Fruit fly (Drosophila melanogaster) whole organism, embryonic: ENCODE results near the gene CG32052.
A peak's percentile ranks its signal among the peaks of the same experiment; 100 is the strongest.

Source experiments
- CG11247 ChIP-seq: fragments of 200-800 bp; sonication (Bioruptor generic); IDR thresholded peaks from 2 replicates; pipeline ENCODE4 v1.3.6; 2022; ENCODE audit warnings: missing biosample characterization, missing genetic modification characterization
- CG11456 ChIP-seq: fragments of 200-800 bp; sonication (Bioruptor generic); IDR thresholded peaks from 3 replicates; pipeline ENCODE4 v1.3.6; 2022; ENCODE audit warnings: missing biosample characterization, missing genetic modification characterization
- CG11504 ChIP-seq: fragments of 200-800 bp; sonication (Bioruptor generic); optimal IDR thresholded peaks from 3 replicates; lab custom pipeline; 2019; ENCODE audit warnings: missing biosample characterization, mild to moderate bottlenecking, missing genetic modification characterization, moderate library complexity
- CG11723 ChIP-seq: fragments of 200-800 bp; sonication (Bioruptor generic); optimal IDR thresholded peaks from 2 replicates; lab custom pipeline; 2017; ENCODE audit warnings: missing biosample characterization, mild to moderate bottlenecking, missing genetic modification characterization
- CG14860 ChIP-seq: fragments of 200-800 bp; sonication (Bioruptor generic); IDR thresholded peaks from 3 replicates; pipeline ENCODE4 v1.3.6; 2022; ENCODE audit warnings: missing biosample characterization, missing genetic modification characterization; ENCODE audit not compliant: partially characterized antibody
- CG18262 ChIP-seq: fragments of 200-800 bp; optimal IDR thresholded peaks from 3 replicates; lab custom pipeline; 2019; ENCODE audit warnings: missing biosample characterization, mild to moderate bottlenecking, missing genetic modification characterization, moderate library complexity
- CG1832 ChIP-seq: fragments of 200-800 bp; sonication (Bioruptor generic); optimal IDR thresholded peaks from 2 replicates; lab custom pipeline; 2017; ENCODE audit warnings: missing biosample characterization, mild to moderate bottlenecking, missing genetic modification characterization, inconsistent platforms
- CG2678 ChIP-seq: fragments of 200-800 bp; sonication (Bioruptor generic); optimal IDR thresholded peaks from 3 replicates; lab custom pipeline; 2019; ENCODE audit warnings: missing biosample characterization, mild to moderate bottlenecking, missing genetic modification characterization, moderate library complexity
- CG4820 ChIP-seq: fragments of 200-800 bp; sonication (Bioruptor generic); optimal IDR thresholded peaks from 3 replicates; lab custom pipeline; 2016; ENCODE audit warnings: missing biosample characterization, missing genetic modification characterization
- CG6175 ChIP-seq: fragments of 200-800 bp; sonication (Bioruptor generic); IDR thresholded peaks from 3 replicates; pipeline ENCODE4 v1.3.6; 2022; ENCODE audit warnings: missing biosample characterization, missing genetic modification characterization
- CG6791 ChIP-seq: fragments of 200-800 bp; sonication (Bioruptor generic); IDR thresholded peaks from 3 replicates; pipeline ENCODE4 v1.3.6; 2022; ENCODE audit warnings: missing biosample characterization, missing genetic modification characterization; ENCODE audit not compliant: partially characterized antibody
- CG7963 ChIP-seq: fragments of 200-800 bp; sonication (Bioruptor generic); IDR thresholded peaks from 3 replicates; pipeline ENCODE4 v1.3.6; 2022; ENCODE audit warnings: missing biosample characterization, missing genetic modification characterization; ENCODE audit not compliant: partially characterized antibody
- CG8089 ChIP-seq: fragments of 200-800 bp; sonication (Bioruptor generic); optimal IDR thresholded peaks from 3 replicates; lab custom pipeline; 2016; ENCODE audit warnings: missing biosample characterization, missing genetic modification characterization
- CG8359 ChIP-seq: fragments of 200-800 bp; sonication (Bioruptor generic); optimal IDR thresholded peaks from 2 replicates; lab custom pipeline; 2017; ENCODE audit warnings: missing biosample characterization, mild to moderate bottlenecking, missing genetic modification characterization, borderline replicate concordance
- CG8924 ChIP-seq: fragments of 200-800 bp; optimal IDR thresholded peaks from 3 replicates; lab custom pipeline; 2019; ENCODE audit warnings: missing biosample characterization, mild to moderate bottlenecking, missing genetic modification characterization, moderate library complexity
- CG9727 ChIP-seq: fragments of 200-800 bp; sonication (Bioruptor generic); optimal IDR thresholded peaks from 3 replicates; lab custom pipeline; 2017; ENCODE audit warnings: missing biosample characterization, mild to moderate bottlenecking, missing genetic modification characterization
- Chrac-16 ChIP-seq: fragments of 200-800 bp; sonication (Bioruptor generic); optimal IDR thresholded peaks from 3 replicates; lab custom pipeline; 2016; ENCODE audit warnings: missing biosample characterization, missing genetic modification characterization
- Dbx ChIP-seq: fragments of 200-800 bp; sonication (Bioruptor generic); IDR thresholded peaks from 3 replicates; pipeline ENCODE4 v1.3.6; 2022; ENCODE audit warnings: missing biosample characterization, missing genetic modification characterization
- Dfd ChIP-seq, 2 experiments: fragments of >200 bp; optimal IDR thresholded peaks; 2 replicates each; lab custom pipeline; 2017; ENCODE audit warnings: missing biosample characterization in 2 of 2, missing genetic modification characterization in 2 of 2
- Drgx ChIP-seq: fragments of 200-800 bp; sonication (Bioruptor generic); IDR thresholded peaks from 2 replicates; pipeline ENCODE4 v1.3.6; 2022; ENCODE audit warnings: missing biosample characterization, missing genetic modification characterization
- HmgZ ChIP-seq: fragments of 200-800 bp; sonication (Bioruptor generic); optimal IDR thresholded peaks from 2 replicates; lab custom pipeline; 2018; ENCODE audit warnings: missing biosample characterization, mild to moderate bottlenecking, missing genetic modification characterization
- Hr51 ChIP-seq, 2 experiments: fragments of 200-800 bp; sonication (Bioruptor generic); optimal IDR thresholded peaks; 2 replicates in 1 of 2; 3 replicates in 1 of 2; lab custom pipeline; 2016 to 2018; ENCODE audit warnings: missing biosample characterization in 2 of 2, missing genetic modification characterization in 2 of 2, mild to moderate bottlenecking in 1 of 2, moderate library complexity in 1 of 2
- Max ChIP-seq: fragments of 200-800 bp; sonication (Bioruptor generic); optimal IDR thresholded peaks from 2 replicates; lab custom pipeline; 2016; ENCODE audit warnings: missing biosample characterization, mild to moderate bottlenecking, missing genetic modification characterization
- Med ChIP-seq: fragments of 200-800 bp; sonication (Bioruptor generic); peaks from one replicate; lab custom pipeline; 2016; ENCODE audit warnings: missing biosample characterization, missing genetic modification characterization, mild to moderate bottlenecking, inconsistent platforms, moderate library complexity
- Oli ChIP-seq: fragments of 200-800 bp; sonication (Bioruptor generic); optimal IDR thresholded peaks from 2 replicates; lab custom pipeline; 2018; ENCODE audit warnings: missing biosample characterization, mild to moderate bottlenecking, missing genetic modification characterization, moderate library complexity
- Poxn ChIP-seq: fragments of 200-800 bp; sonication (Bioruptor generic); IDR thresholded peaks from 2 replicates; pipeline ENCODE4 v1.3.6; 2022; ENCODE audit warnings: missing biosample characterization, missing genetic modification characterization
- Rfx ChIP-seq: fragments of 200-800 bp; sonication (Bioruptor generic); IDR thresholded peaks from 2 replicates; pipeline ENCODE4 v1.3.6; 2022; ENCODE audit warnings: missing biosample characterization, missing genetic modification characterization
- Sox102F ChIP-seq: fragments of 200-800 bp; sonication (Bioruptor generic); optimal IDR thresholded peaks from 2 replicates; lab custom pipeline; 2018; ENCODE audit warnings: missing biosample characterization, mild to moderate bottlenecking, missing genetic modification characterization, moderate library complexity
- Taf1 ChIP-seq: fragments of 200-800 bp; sonication (Bioruptor generic); IDR thresholded peaks from 2 replicates; pipeline ENCODE4 v1.3.6; 2022; ENCODE audit warnings: missing biosample characterization, missing genetic modification characterization
- br ChIP-seq: fragments of >200 bp; optimal IDR thresholded peaks from 2 replicates; lab custom pipeline; 2017
- bsh ChIP-seq, 2 experiments: fragments of 200-800 bp; sonication (Bioruptor generic); optimal IDR thresholded peaks; 2 replicates each; lab custom pipeline; 2017 to 2018; ENCODE audit warnings: mild to moderate bottlenecking in 2 of 2, missing biosample characterization in 2 of 2, missing genetic modification characterization in 2 of 2, moderate library complexity in 1 of 2
- caup ChIP-seq: fragments of 200-800 bp; sonication (Bioruptor generic); optimal IDR thresholded peaks from 3 replicates; lab custom pipeline; 2017; ENCODE audit warnings: missing biosample characterization, mild to moderate bottlenecking, missing genetic modification characterization, moderate library complexity; ENCODE audit not compliant: severe bottlenecking
- chinmo ChIP-seq: fragments of 200-800 bp; sonication (Bioruptor generic); IDR thresholded peaks from 4 replicates; pipeline ENCODE4 v1.3.6; 2022; ENCODE audit warnings: missing biosample characterization, missing genetic modification characterization; ENCODE audit not compliant: partially characterized antibody
- croc ChIP-seq: fragments of 200-800 bp; sonication (Bioruptor generic); conservative IDR thresholded peaks from 3 replicates; pipeline ENCODE4 v1.3.6; 2022; ENCODE audit warnings: missing biosample characterization, missing genetic modification characterization
- grn ChIP-seq: fragments of 200-800 bp; sonication (Bioruptor generic); optimal IDR thresholded peaks from 3 replicates; lab custom pipeline; 2017; ENCODE audit warnings: missing biosample characterization, missing genetic modification characterization
- jigr1 ChIP-seq: fragments of 200-800 bp; sonication (Bioruptor generic); IDR thresholded peaks from 3 replicates; pipeline ENCODE4 v1.3.6; 2022; ENCODE audit warnings: missing biosample characterization, missing genetic modification characterization
- kay ChIP-seq: fragments of 200-800 bp; sonication (Bioruptor generic); optimal IDR thresholded peaks from 2 replicates; lab custom pipeline; 2016; ENCODE audit warnings: missing biosample characterization, missing genetic modification characterization
- klu ChIP-seq: fragments of 200-800 bp; sonication (Bioruptor generic); IDR thresholded peaks from 2 replicates; pipeline ENCODE4 v1.3.6; 2022; ENCODE audit warnings: missing biosample characterization, missing genetic modification characterization
- lab ChIP-seq: fragments of 200-800 bp; sonication (Bioruptor generic); optimal IDR thresholded peaks from 3 replicates; lab custom pipeline; 2017; ENCODE audit warnings: missing biosample characterization, missing genetic modification characterization, mild to moderate bottlenecking, moderate library complexity, missing genetic modification reagents
- mam ChIP-seq: fragments of 200-800 bp; sonication (Bioruptor generic); optimal IDR thresholded peaks from 3 replicates; lab custom pipeline; 2016; ENCODE audit warnings: missing biosample characterization, missing genetic modification characterization
- pan ChIP-seq, 4 experiments: fragments of >200 bp in 3 of 4; fragments of 200-800 bp in 1 of 4; sonication (Bioruptor generic) in 1 of 4; optimal IDR thresholded peaks in 3 of 4; IDR thresholded peaks in 1 of 4; 2 replicates each; pipeline versions ENCODE4 v1.3.6 to Lab custom; 2017 to 2022; ENCODE audit warnings: missing biosample characterization in 2 of 4, missing genetic modification characterization in 2 of 4, mixed read lengths in 1 of 4
- prd ChIP-seq, 3 experiments: fragments of >200 bp in 2 of 3; fragments of 200-800 bp in 1 of 3; sonication (Bioruptor generic) in 1 of 3; optimal IDR thresholded peaks in 2 of 3; IDR thresholded peaks in 1 of 3; 2 replicates in 2 of 3; 3 replicates in 1 of 3; pipeline versions ENCODE4 v1.3.6 to Lab custom; 2017 to 2022; ENCODE audit warnings: missing biosample characterization in 1 of 3, missing genetic modification characterization in 1 of 3
- tap ChIP-seq: fragments of 200-800 bp; optimal IDR thresholded peaks from 3 replicates; lab custom pipeline; 2019; ENCODE audit warnings: missing biosample characterization, mild to moderate bottlenecking, missing genetic modification characterization, moderate library complexity
- tio ChIP-seq: fragments of 200-800 bp; sonication (Bioruptor generic); optimal IDR thresholded peaks from 2 replicates; lab custom pipeline; 2017; ENCODE audit warnings: missing biosample characterization, missing genetic modification characterization, inconsistent platforms
- tll ChIP-seq, 2 experiments: fragments of 200-800 bp in 1 of 2; fragments of >200 bp in 1 of 2; sonication (Bioruptor generic) in 1 of 2; optimal IDR thresholded peaks; 2 replicates each; lab custom pipeline; 2017 to 2019; ENCODE audit warnings: missing biosample characterization in 2 of 2, missing genetic modification characterization in 2 of 2, mild to moderate bottlenecking in 1 of 2, moderate library complexity in 1 of 2
- trh ChIP-seq: fragments of 200-800 bp; sonication (Bioruptor generic); optimal IDR thresholded peaks from 2 replicates; lab custom pipeline; 2016; ENCODE audit warnings: missing biosample characterization, missing genetic modification characterization
- vfl ChIP-seq: fragments of 200-800 bp; sonication (Bioruptor generic); optimal IDR thresholded peaks from 2 replicates; lab custom pipeline; 2016; ENCODE audit warnings: missing biosample characterization, missing genetic modification characterization
- yki ChIP-seq: fragments of >200 bp; optimal IDR thresholded peaks from 3 replicates; lab custom pipeline; 2018

Gene CG32052

dm6 chr3L:9821138-9821681 is 34.4 kb downstream of the CG32052 start:
- no peak for TF ChIP-seq Dbx (GFP tag; lab: Robert Waterston, UW)
- TF ChIP-seq pan (optimal IDR thresholded peaks at IDR 0.05; lab: Kevin White, UChicago): no peak
- TF ChIP-seq pan (GFP tag; optimal IDR thresholded peaks at IDR 0.05 in 1 of 2, IDR thresholded peaks at IDR 0.05 in 1 of 2): peak in 1 of 2 experiments; percentile 4
- no peak for TF ChIP-seq prd (optimal IDR thresholded peaks at IDR 0.05; lab: Kevin White, UChicago)
- no peak for TF ChIP-seq prd (GFP tag; IDR thresholded peaks at IDR 0.05; lab: Robert Waterston, UW)
- TF ChIP-seq CG11456 (GFP tag; lab: Robert Waterston, UW): 0 out of 3 replicates have a peak, but pooled peaks have one; percentile 30
- TF ChIP-seq tio: no peak
- peak; percentile 27 for TF ChIP-seq Med (GFP tag; lab: Kevin White, UChicago)
- no peak for TF ChIP-seq CG6175 (GFP tag; lab: Robert Waterston, UW)
- no peak for TF ChIP-seq Oli (tag; lab: Kevin White, UChicago)
- peak; percentile 38; the same call in 1 of the 2 replicates for TF ChIP-seq Drgx (GFP tag; lab: Robert Waterston, UW)
- TF ChIP-seq CG2678: no peak
- 0 out of 4 replicates have a peak, but pooled peaks have one; percentile 50 for TF ChIP-seq chinmo
- TF ChIP-seq trh: no peak
- TF ChIP-seq HmgZ (tag; lab: Kevin White, UChicago): no peak
- TF ChIP-seq tap: no peak
- TF ChIP-seq grn: peak; percentile 17

- TF ChIP-seq jigr1 (GFP tag; lab: Robert Waterston, UW) (no peak), Poxn (no peak), mam (GFP tag; lab: Kevin White, UChicago) (no peak), Max (GFP tag; lab: Kevin White, UChicago) (no peak), CG7963 (GFP tag; lab: Robert Waterston, UW) (no peak), CG11247 (GFP tag; lab: Robert Waterston, UW) (no peak), CG9727 (GFP tag; lab: Kevin White, UChicago) (no peak), CG1832 (GFP tag; lab: Kevin White, UChicago) (no peak), Hr51 (GFP tag; optimal IDR thresholded peaks at IDR 0.05; lab: Kevin White, UChicago) (no peak), croc (GFP tag; lab: Robert Waterston, UW) (no peak), Sox102F (GFP tag; lab: Kevin White, UChicago) (no peak), CG8089 (no peak), Chrac-16 (GFP tag; lab: Kevin White, UChicago) (no peak), caup (no peak), CG8359 (GFP tag; lab: Kevin White, UChicago) (no peak), yki (no peak), Taf1 (GFP tag; lab: Robert Waterston, UW) (no peak), kay (GFP tag; lab: Kevin White, UChicago) (no peak)
Observed at dm6 chr3L:9823797-9824196, 37.0 kb downstream of the CG32052 start, which contains the start of gene Ilp5. TSS of gene Ilp5 (minus strand) at chr3L:9823897.

- no peak for TF ChIP-seq lab (GFP tag; lab: Kevin White, UChicago)
- TF ChIP-seq tll (GFP tag; optimal IDR thresholded peaks at IDR 0.05; lab: Kevin White, UChicago): no peak
- no peak for TF ChIP-seq CG18262
- TF ChIP-seq tio: no peak
- TF ChIP-seq Hr51 (GFP tag; optimal IDR thresholded peaks at IDR 0.05; lab: Kevin White, UChicago): no peak
- TF ChIP-seq vfl: no peak
- peak; percentile 29 for TF ChIP-seq CG11504 (tag; lab: Kevin White, UChicago)
- peak in 1 of 2 experiments; percentile 91 for TF ChIP-seq Dfd (GFP tag; optimal IDR thresholded peaks at IDR 0.05; lab: Kevin White, UChicago)
- no peak for TF ChIP-seq bsh (GFP tag; optimal IDR thresholded peaks at IDR 0.05; lab: Kevin White, UChicago)
- no peak for TF ChIP-seq Rfx
- no peak for TF ChIP-seq CG8924 (tag; lab: Kevin White, UChicago)
- TF ChIP-seq CG6791 (GFP tag; lab: Robert Waterston, UW): 0 out of 3 replicates have a peak, but pooled peaks have one; percentile 31
- TF ChIP-seq br (lab: Kevin White, UChicago): no peak
- no peak for TF ChIP-seq klu (GFP tag; lab: Robert Waterston, UW)
- no peak for TF ChIP-seq CG4820 (GFP tag; lab: Kevin White, UChicago)
- TF ChIP-seq CG11723: no peak
- no peak for TF ChIP-seq CG14860
Observed at dm6 chr3L:9824226-9824625, 37.4 kb downstream of the CG32052 start.
